Worm (Caenorhabditis elegans) whole organism, young adult: ENCODE results near the gene srn-1.

Source experiments
- B0336.3 ChIP-seq: fragments of 200-800 bp; sonication (Bioruptor generic); IDR thresholded peaks from 2 replicates; pipeline ENCODE4 v1.3.6; 2022; ENCODE audit warnings: missing genetic modification characterization, missing compliant biosample characterization
- F22D6.2 ChIP-seq: sonication (generic microtip); optimal IDR thresholded peaks from 2 replicates; lab custom pipeline; 2016; ENCODE audit warnings: mild to moderate bottlenecking, missing genetic modification characterization, missing compliant biosample characterization
- F37B4.10 ChIP-seq: fragments of 200-800 bp; sonication (Bioruptor generic); IDR thresholded peaks from 2 replicates; pipeline ENCODE4 v1.3.6; 2022; ENCODE audit warnings: missing genetic modification characterization, missing compliant biosample characterization
- F39B2.1 ChIP-seq: fragments of 200-800 bp; sonication (Bioruptor generic); IDR thresholded peaks from 2 replicates; pipeline ENCODE4 v1.3.6; 2022; ENCODE audit warnings: missing genetic modification reagents, missing genetic modification characterization, missing compliant biosample characterization
- F52B5.7 ChIP-seq: sonication (generic microtip); optimal IDR thresholded peaks from 2 replicates; lab custom pipeline; 2016; ENCODE audit warnings: mild to moderate bottlenecking, missing genetic modification characterization, missing compliant biosample characterization
- F57C9.4 ChIP-seq: sonication (generic microtip); optimal IDR thresholded peaks from 2 replicates; lab custom pipeline; 2017; ENCODE audit warnings: mild to moderate bottlenecking, missing genetic modification characterization, missing compliant biosample characterization
- T26A5.8 ChIP-seq: sonication (generic microtip); optimal IDR thresholded peaks from 2 replicates; lab custom pipeline; 2016; ENCODE audit warnings: missing genetic modification characterization, missing compliant biosample characterization
- Y56A3A.18 ChIP-seq: fragments of 200-800 bp; sonication (Bioruptor generic); IDR thresholded peaks from 2 replicates; pipeline ENCODE4 v1.3.6; 2022; ENCODE audit warnings: missing genetic modification reagents, missing genetic modification characterization, missing compliant biosample characterization
- Y95B8A.8 ChIP-seq: fragments of 200-800 bp; sonication (Bioruptor generic); IDR thresholded peaks from 2 replicates; pipeline ENCODE4 v1.3.6; 2022; ENCODE audit warnings: missing genetic modification reagents, missing genetic modification characterization, missing compliant biosample characterization
- ZK185.1 ChIP-seq: sonication (generic microtip); optimal IDR thresholded peaks from 2 replicates; lab custom pipeline; 2016; ENCODE audit warnings: mild to moderate bottlenecking, missing genetic modification characterization, missing compliant biosample characterization; ENCODE audit not compliant: poor library complexity, severe bottlenecking
- ama-1 ChIP-seq, 3 experiments: fragments of 150-350 bp in 1 of 3; sonication (generic microtip) in 2 of 3; optimal IDR thresholded peaks; 2 replicates each; lab custom pipeline; 2014 to 2018; ENCODE audit warnings: missing biosample characterization in 2 of 3, missing genetic modification characterization in 2 of 3, missing genetic modification reagents in 2 of 3
- aptf-3 ChIP-seq: fragments of 200-800 bp; sonication (Bioruptor generic); IDR thresholded peaks from 2 replicates; pipeline ENCODE4 v1.3.6; 2022; ENCODE audit warnings: missing genetic modification characterization, missing compliant biosample characterization
- atf-7 ChIP-seq: sonication (generic microtip); optimal IDR thresholded peaks from 2 replicates; lab custom pipeline; 2017; ENCODE audit warnings: mild to moderate bottlenecking, missing genetic modification characterization, missing compliant biosample characterization
- attf-5 ChIP-seq: fragments of 200-800 bp; sonication (Bioruptor generic); optimal IDR thresholded peaks from 2 replicates; lab custom pipeline; 2018; ENCODE audit warnings: mild to moderate bottlenecking, missing genetic modification characterization, missing compliant biosample characterization
- bed-2 ChIP-seq: fragments of 200-800 bp; sonication (Bioruptor generic); IDR thresholded peaks from 2 replicates; pipeline ENCODE4 v1.3.6; 2022; ENCODE audit warnings: missing genetic modification reagents, missing genetic modification characterization, missing compliant biosample characterization
- cebp-1 ChIP-seq, 2 experiments: fragments of 200-800 bp in 1 of 2; sonication (Bioruptor generic) in 1 of 2; sonication (generic microtip) in 1 of 2; IDR thresholded peaks in 1 of 2; optimal IDR thresholded peaks in 1 of 2; 2 replicates each; pipeline versions ENCODE4 v1.3.6 to Lab custom; 2017 to 2022; ENCODE audit warnings: missing compliant biosample characterization in 2 of 2, missing genetic modification characterization in 2 of 2, mild to moderate bottlenecking in 1 of 2, missing genetic modification reagents in 1 of 2, moderate library complexity in 1 of 2
- cebp-2 ChIP-seq: fragments of 200-800 bp; sonication (Bioruptor generic); IDR thresholded peaks from 2 replicates; pipeline ENCODE4 v1.3.6; 2022; ENCODE audit warnings: missing genetic modification characterization, missing compliant biosample characterization
- ceh-79 ChIP-seq: sonication (generic microtip); optimal IDR thresholded peaks from 2 replicates; lab custom pipeline; 2017; ENCODE audit warnings: mild to moderate bottlenecking, missing genetic modification characterization, missing compliant biosample characterization
- chd-7 ChIP-seq: sonication (generic microtip); optimal IDR thresholded peaks from 2 replicates; lab custom pipeline; 2016; ENCODE audit warnings: mild to moderate bottlenecking, missing genetic modification characterization, moderate library complexity, missing compliant biosample characterization
- dpff-1 ChIP-seq: sonication (generic microtip); optimal IDR thresholded peaks from 2 replicates; lab custom pipeline; 2017; ENCODE audit warnings: mild to moderate bottlenecking, missing genetic modification characterization, missing compliant biosample characterization
- dpl-1 ChIP-seq: fragments of 150-350 bp; optimal IDR thresholded peaks from 2 replicates; lab custom pipeline; 2014; ENCODE audit warnings: missing biosample characterization, missing genetic modification reagents, missing genetic modification characterization
- egl-44 ChIP-seq: fragments of 200-800 bp; sonication (Bioruptor generic); IDR thresholded peaks from 2 replicates; pipeline ENCODE4 v1.3.6; 2022; ENCODE audit warnings: missing genetic modification reagents, missing genetic modification characterization, missing compliant biosample characterization
- egrh-3 ChIP-seq: fragments of 200-800 bp; sonication (Bioruptor generic); IDR thresholded peaks from 2 replicates; pipeline ENCODE4 v1.3.6; 2022; ENCODE audit warnings: missing genetic modification reagents, missing genetic modification characterization, missing compliant biosample characterization
- ekl-4 ChIP-seq: fragments of 200-800 bp; sonication (Bioruptor generic); IDR thresholded peaks from 2 replicates; pipeline ENCODE4 v1.3.6; 2022; ENCODE audit warnings: missing genetic modification reagents, missing genetic modification characterization, missing compliant biosample characterization
- fkh-3 ChIP-seq: sonication (generic microtip); optimal IDR thresholded peaks from 2 replicates; lab custom pipeline; 2016; ENCODE audit warnings: mild to moderate bottlenecking, missing genetic modification characterization, missing compliant biosample characterization
- gei-17 ChIP-seq: fragments of 200-800 bp; sonication (Bioruptor generic); optimal IDR thresholded peaks from 2 replicates; lab custom pipeline; 2018; ENCODE audit warnings: mild to moderate bottlenecking, missing genetic modification characterization, missing compliant biosample characterization
- hmg-1.2 ChIP-seq: fragments of 200-800 bp; sonication (Bioruptor generic); IDR thresholded peaks from 2 replicates; pipeline ENCODE4 v1.3.6; 2022; ENCODE audit warnings: missing genetic modification reagents, missing genetic modification characterization, missing compliant biosample characterization
- hmg-20 ChIP-seq: fragments of 200-800 bp; sonication (Bioruptor generic); IDR thresholded peaks from 2 replicates; pipeline ENCODE4 v1.3.6; 2022; ENCODE audit warnings: missing genetic modification reagents, missing genetic modification characterization, missing compliant biosample characterization
- let-526 ChIP-seq: fragments of 200-800 bp; sonication (Bioruptor generic); IDR thresholded peaks from 2 replicates; pipeline ENCODE4 v1.3.6; 2022; ENCODE audit warnings: missing genetic modification reagents, missing genetic modification characterization, missing compliant biosample characterization
- lin-54 ChIP-seq: fragments of 200-800 bp; sonication (Bioruptor generic); optimal IDR thresholded peaks from 2 replicates; lab custom pipeline; 2018; ENCODE audit warnings: mild to moderate bottlenecking, missing genetic modification characterization, missing compliant biosample characterization
- madf-3 ChIP-seq: fragments of 200-800 bp; sonication (Bioruptor generic); IDR thresholded peaks from 2 replicates; pipeline ENCODE4 v1.3.6; 2022; ENCODE audit warnings: missing genetic modification reagents, missing genetic modification characterization, missing compliant biosample characterization
- madf-6 ChIP-seq: fragments of 200-800 bp; sonication (Bioruptor generic); IDR thresholded peaks from 2 replicates; pipeline ENCODE4 v1.3.6; 2022; ENCODE audit warnings: missing genetic modification reagents, missing genetic modification characterization, missing compliant biosample characterization
- mxl-1 ChIP-seq: sonication (generic microtip); optimal IDR thresholded peaks from 2 replicates; lab custom pipeline; 2016; ENCODE audit warnings: missing genetic modification characterization, missing compliant biosample characterization
- nfyb-1 ChIP-seq: fragments of 200-800 bp; sonication (Bioruptor generic); IDR thresholded peaks from 2 replicates; pipeline ENCODE4 v1.3.6; 2022; ENCODE audit warnings: missing genetic modification reagents, missing genetic modification characterization, missing compliant biosample characterization
- nhr-80 ChIP-seq: sonication (generic microtip); optimal IDR thresholded peaks from 2 replicates; lab custom pipeline; 2016; ENCODE audit warnings: missing genetic modification characterization, missing compliant biosample characterization
- rcor-1 ChIP-seq: fragments of 200-800 bp; sonication (Bioruptor generic); IDR thresholded peaks from 2 replicates; pipeline ENCODE4 v1.3.6; 2022; ENCODE audit warnings: missing genetic modification reagents, missing genetic modification characterization, missing compliant biosample characterization
- repo-1 ChIP-seq: sonication (generic microtip); optimal IDR thresholded peaks from 2 replicates; lab custom pipeline; 2017; ENCODE audit warnings: mild to moderate bottlenecking, missing genetic modification characterization, missing compliant biosample characterization
- sea-2 ChIP-seq: fragments of 200-800 bp; sonication (Bioruptor generic); IDR thresholded peaks from 2 replicates; pipeline ENCODE4 v1.3.6; 2022; ENCODE audit warnings: missing genetic modification characterization, missing compliant biosample characterization
- snpc-1.3 ChIP-seq: sonication (generic microtip); optimal IDR thresholded peaks from 2 replicates; lab custom pipeline; 2017; ENCODE audit warnings: missing genetic modification characterization, mild to moderate bottlenecking, missing compliant biosample characterization, antibody characterized with exemption, moderate library complexity, missing genotype, missing genetic modification reagents; ENCODE audit not compliant: insufficient read depth
- tlf-1 ChIP-seq: fragments of 200-800 bp; sonication (Bioruptor generic); optimal IDR thresholded peaks from 2 replicates; lab custom pipeline; 2018; ENCODE audit warnings: mild to moderate bottlenecking, missing genetic modification characterization, missing compliant biosample characterization
- unc-62 ChIP-seq: fragments of 150-350 bp; optimal IDR thresholded peaks from 2 replicates; lab custom pipeline; 2014; ENCODE audit warnings: missing biosample characterization, missing genetic modification reagents, missing genetic modification characterization
- zfh-2 ChIP-seq: fragments of 200-800 bp; sonication (Bioruptor generic); conservative IDR thresholded peaks from 2 replicates; pipeline ENCODE4 v1.3.6; 2022; ENCODE audit warnings: missing genetic modification reagents, missing genetic modification characterization, missing compliant biosample characterization
- zim-3 ChIP-seq: sonication (generic microtip); optimal IDR thresholded peaks from 2 replicates; lab custom pipeline; 2017; ENCODE audit warnings: mild to moderate bottlenecking, missing genetic modification characterization, moderate library complexity, missing compliant biosample characterization
- ztf-26 ChIP-seq: sonication (generic microtip); optimal IDR thresholded peaks from 2 replicates; lab custom pipeline; 2017; ENCODE audit warnings: missing genetic modification characterization, missing compliant biosample characterization
- ztf-3 ChIP-seq: fragments of 200-800 bp; sonication (Bioruptor generic); optimal IDR thresholded peaks from 2 replicates; lab custom pipeline; 2018; ENCODE audit warnings: mild to moderate bottlenecking, missing genetic modification characterization, missing compliant biosample characterization
- ztf-6 ChIP-seq: fragments of 200-800 bp; sonication (Bioruptor generic); IDR thresholded peaks from 2 replicates; pipeline ENCODE4 v1.3.6; 2022; ENCODE audit warnings: missing genetic modification reagents, missing genetic modification characterization, missing compliant biosample characterization

The srn-1 gene

DNA sequence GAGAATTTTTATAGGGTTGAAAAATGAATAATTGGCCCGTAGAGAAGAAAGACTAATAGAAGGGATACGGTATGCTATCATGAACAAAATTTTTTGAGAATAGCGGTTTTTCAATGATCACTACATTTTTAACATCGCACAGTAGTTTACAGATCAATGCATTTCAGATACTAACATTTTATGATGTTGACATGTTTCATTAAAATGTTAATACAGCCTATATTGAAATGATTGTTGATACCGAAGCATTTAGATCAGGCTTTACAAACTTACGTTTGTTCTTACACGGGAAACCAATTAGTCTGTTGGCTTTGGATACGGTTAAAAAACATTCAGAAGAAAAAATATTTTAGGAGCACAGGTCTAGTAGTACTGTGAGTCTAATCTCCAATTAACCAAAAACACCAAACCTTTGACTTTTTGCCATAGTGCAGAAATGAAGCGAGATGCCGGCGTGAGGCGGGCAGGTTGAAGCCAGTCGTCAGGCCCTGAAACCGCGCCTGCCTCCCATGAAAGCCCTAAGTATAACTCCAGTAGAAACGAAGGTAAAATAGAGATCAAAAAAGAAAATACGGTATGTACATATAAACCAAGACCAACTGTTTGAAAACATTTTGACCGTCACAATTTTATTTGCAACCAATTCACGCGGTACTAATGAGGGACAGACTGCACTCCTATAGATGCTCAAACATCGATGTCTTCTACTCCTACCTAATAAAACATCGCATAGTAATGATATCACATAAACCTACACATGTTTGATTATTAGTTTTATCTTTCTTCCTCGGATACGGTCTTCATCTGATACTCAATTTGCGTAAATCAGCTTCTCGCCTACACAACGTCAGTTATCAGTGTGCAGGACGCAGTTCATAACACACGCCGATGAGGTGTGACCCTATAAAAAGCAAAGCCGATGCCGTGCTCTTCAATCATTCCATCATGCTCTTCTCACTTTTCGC is 7.8 kb downstream of the srn-1 start, which contains the start of gene fil-2:
TSS of gene fil-2 (plus strand) at position 915 of the 965 bp plus-strand sequence.
- TF ChIP-seq ztf-3 (GFP tag; lab: Kevin White, UChicago) (peak; percentile 74), Y95B8A.8 (GFP tag; lab: Robert Waterston, UW) (no peak; the same call in 1 of the 2 replicates), ekl-4 (GFP tag; lab: Robert Waterston, UW) (0 out of 2 replicates have a peak, but pooled peaks have one; percentile 65), madf-6 (GFP tag; lab: Robert Waterston, UW) (peak; percentile 37; the same call in 1 of the 2 replicates), madf-3 (GFP tag; lab: Robert Waterston, UW) (peak; percentile 56; the same call in 1 of the 2 replicates), atf-7 (peak; percentile 80), nfyb-1 (GFP tag; lab: Robert Waterston, UW) (peak; percentile 79), bed-2 (GFP tag; lab: Robert Waterston, UW) (no peak), tlf-1 (GFP tag; lab: Kevin White, UChicago) (peak; percentile 81), F22D6.2 (tag; lab: Kevin White, UChicago) (peak; percentile 17), Y56A3A.18 (peak; percentile 95), hmg-1.2 (GFP tag; lab: Robert Waterston, UW) (0 out of 2 replicates have a peak, but pooled peaks have one; percentile 21), fkh-3 (tag; lab: Kevin White, UChicago) (peak; percentile 29), egl-44 (GFP tag; lab: Robert Waterston, UW) (peak; percentile 62; the same call in 1 of the 2 replicates), mxl-1 (tag; lab: Kevin White, UChicago) (no peak), dpff-1 (tag; lab: Kevin White, UChicago) (peak; percentile 57), nhr-80 (tag; lab: Kevin White, UChicago) (peak; percentile 83), hmg-20 (0 out of 2 replicates have a peak, but pooled peaks have one; percentile 19), attf-5 (GFP tag; lab: Kevin White, UChicago) (no peak), zim-3 (tag; lab: Kevin White, UChicago) (peak; percentile 31), zfh-2 (no peak), F52B5.7 (tag; lab: Kevin White, UChicago) (peak; percentile 12), egrh-3 (no peak), gei-17 (GFP tag; lab: Kevin White, UChicago) (peak; percentile 63), F37B4.10 (GFP tag; lab: Robert Waterston, UW) (0 out of 2 replicates have a peak, but pooled peaks have one; percentile 4), dpl-1 (GFP tag; lab: Kevin White, UChicago) (no peak), snpc-1.3 (tag; lab: Kevin White, UChicago) (peak; percentile 8), B0336.3 (GFP tag; lab: Robert Waterston, UW) (peak; percentile 91), ZK185.1 (tag; lab: Kevin White, UChicago) (peak; percentile 65), aptf-3 (no peak), lin-54 (GFP tag; lab: Kevin White, UChicago) (peak; percentile 11), F39B2.1 (GFP tag; lab: Robert Waterston, UW) (0 out of 2 replicates have a peak, but pooled peaks have one; percentile 16), cebp-2 (GFP tag; lab: Robert Waterston, UW) (no peak), let-526 (GFP tag; lab: Robert Waterston, UW) (0 out of 2 replicates have a peak, but pooled peaks have one; percentile 25), T26A5.8 (tag; lab: Kevin White, UChicago) (peak; percentile 17), unc-62 (GFP tag; lab: Kevin White, UChicago) (no peak), F57C9.4 (peak; percentile 38), sea-2 (GFP tag; lab: Robert Waterston, UW) (peak; percentile 37; the same call in 1 of the 2 replicates), rcor-1 (GFP tag; lab: Robert Waterston, UW) (peak; percentile 34; the same call in 1 of the 2 replicates), ama-1 (optimal IDR thresholded peaks at IDR 0.05; lab: Kevin White, UChicago) (no peak), ama-1 (GFP tag; optimal IDR thresholded peaks at IDR 0.05; lab: Kevin White, UChicago) (no peak), ztf-6 (no peak), ztf-26 (peak; percentile 23), chd-7 (tag; lab: Kevin White, UChicago) (peak; percentile 57), repo-1 (tag; lab: Kevin White, UChicago) (peak; percentile 94), ceh-79 (tag; lab: Kevin White, UChicago) (peak; percentile 39), cebp-1 (GFP tag; IDR thresholded peaks at IDR 0.05; lab: Robert Waterston, UW) (no peak), cebp-1 (tag; optimal IDR thresholded peaks at IDR 0.05; lab: Kevin White, UChicago) (peak; percentile 71)
